Worm (Caenorhabditis elegans): Measurements from ENCODE around the gene sax-3.

DNA sequence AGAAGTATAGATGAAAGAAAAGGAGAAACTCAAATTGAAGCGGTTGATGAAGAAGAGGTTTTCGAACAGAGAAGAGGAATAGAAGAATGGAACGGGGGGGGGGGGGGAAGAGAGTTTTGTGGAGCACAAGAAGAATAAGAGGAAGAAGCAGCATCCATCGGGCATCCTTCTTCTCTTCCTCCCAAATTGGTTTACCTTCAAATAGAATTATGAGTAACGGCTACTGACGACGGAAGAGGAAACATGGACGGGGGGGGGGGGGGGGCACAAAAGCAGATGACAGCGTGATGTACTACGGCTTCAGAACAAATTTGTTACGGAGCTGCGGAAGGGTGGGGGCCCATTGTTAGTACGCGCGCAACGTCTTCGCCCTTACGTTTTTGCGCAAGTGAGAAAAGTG is 3.6 kb upstream of the sax-3 start:
- no peak for TF ChIP-seq snpc-4 (GFP tag; optimal IDR thresholded peaks at IDR 0.05)
- TF ChIP-seq snpc-4 (tag; optimal IDR thresholded peaks at IDR 0.05): no peak
- no peak for TF ChIP-seq pha-4 (tag; optimal IDR thresholded peaks at IDR 0.05)
- TF ChIP-seq ceh-100 (GFP tag; IDR thresholded peaks at IDR 0.05): no peak
- no peak for TF ChIP-seq ztf-26 (tag; optimal IDR thresholded peaks at IDR 0.05)
- no peak for TF ChIP-seq ceh-79 (tag; optimal IDR thresholded peaks at IDR 0.05)
- no peak for TF ChIP-seq sptf-2 (GFP tag; optimal IDR thresholded peaks at IDR 0.05)
- no peak for TF ChIP-seq ama-1 (optimal IDR thresholded peaks at IDR 0.05)
- TF ChIP-seq ama-1 (GFP tag; optimal IDR thresholded peaks at IDR 0.05): no peak
- no peak for TF ChIP-seq let-607 (tag; optimal IDR thresholded peaks at IDR 0.05)
- TF ChIP-seq madf-6 (GFP tag; IDR thresholded peaks at IDR 0.05): no peak
- no peak for TF ChIP-seq egl-18 (GFP tag; IDR thresholded peaks at IDR 0.05)

Measured in whole organism, young adult.